Worm (Caenorhabditis elegans) whole organism, L2 larva: ENCODE measurements around the gene F46E10.3.

Source experiments
- C34F6.9 ChIP-seq: fragments of 150-350 bp; optimal IDR thresholded peaks from 2 replicates; lab custom pipeline; 2014; ENCODE audit warnings: missing biosample characterization, missing genetic modification characterization
- F13H6.1 ChIP-seq: sonication (generic microtip); optimal IDR thresholded peaks from 2 replicates; lab custom pipeline; 2016; ENCODE audit warnings: missing genetic modification characterization, missing compliant biosample characterization
- R02D3.7 ChIP-seq: fragments of 150-350 bp; optimal IDR thresholded peaks from 2 replicates; lab custom pipeline; 2014; ENCODE audit warnings: missing biosample characterization, missing genetic modification characterization
- Y55F3AM.14 ChIP-seq: fragments of 200-800 bp; sonication (Bioruptor generic); optimal IDR thresholded peaks from 2 replicates; lab custom pipeline; 2018; ENCODE audit warnings: mild to moderate bottlenecking, missing genetic modification characterization, missing compliant biosample characterization
- alr-1 ChIP-seq: fragments of 150-350 bp; optimal IDR thresholded peaks from 2 replicates; lab custom pipeline; 2014; ENCODE audit warnings: missing biosample characterization, missing genetic modification characterization
- aly-2 ChIP-seq: fragments of 150-350 bp; optimal IDR thresholded peaks from 2 replicates; lab custom pipeline; 2014; ENCODE audit warnings: missing biosample characterization, missing genetic modification characterization
- ama-1 ChIP-seq: fragments of 150-350 bp; optimal IDR thresholded peaks from 2 replicates; lab custom pipeline; 2018; ENCODE audit warnings: inconsistent platforms
- blmp-1 ChIP-seq: sonication (generic microtip); optimal IDR thresholded peaks from 2 replicates; lab custom pipeline; 2017; ENCODE audit warnings: missing genetic modification characterization, mild to moderate bottlenecking, missing compliant biosample characterization, antibody characterized with exemption, moderate library complexity; ENCODE audit not compliant: insufficient read depth
- ceh-16 ChIP-seq: fragments of 150-350 bp; optimal IDR thresholded peaks from 2 replicates; lab custom pipeline; 2014; ENCODE audit warnings: missing biosample characterization, missing genetic modification characterization
- ceh-82 ChIP-seq: fragments of 150-350 bp; optimal IDR thresholded peaks from 2 replicates; lab custom pipeline; 2014; ENCODE audit warnings: missing biosample characterization, missing genetic modification characterization
- crh-2 ChIP-seq: sonication (generic microtip); optimal IDR thresholded peaks from 2 replicates; lab custom pipeline; 2017; ENCODE audit warnings: missing biosample characterization, missing genetic modification characterization
- dmd-4 ChIP-seq: sonication (generic microtip); optimal IDR thresholded peaks from 2 replicates; lab custom pipeline; 2017; ENCODE audit warnings: missing biosample characterization, missing genetic modification characterization
- elt-3 ChIP-seq: sonication (generic microtip); optimal IDR thresholded peaks from 2 replicates; lab custom pipeline; 2017; ENCODE audit warnings: missing biosample characterization, missing genetic modification characterization
- fos-1 ChIP-seq: fragments of 150-350 bp; optimal IDR thresholded peaks from 2 replicates; lab custom pipeline; 2014; ENCODE audit warnings: missing biosample characterization, missing genetic modification characterization
- gmeb-1 ChIP-seq: fragments of 150-350 bp; optimal IDR thresholded peaks from 2 replicates; lab custom pipeline; 2014; ENCODE audit warnings: missing biosample characterization, missing genetic modification characterization
- lin-11 ChIP-seq: fragments of 150-350 bp; sonication (generic microtip); optimal IDR thresholded peaks from 2 replicates; lab custom pipeline; 2014; ENCODE audit warnings: missing biosample characterization, missing genetic modification characterization, inconsistent platforms, mixed read lengths
- lin-39 ChIP-seq: fragments of 150-350 bp; optimal IDR thresholded peaks from 2 replicates; lab custom pipeline; 2014; ENCODE audit warnings: missing biosample characterization, missing genetic modification reagents, missing genetic modification characterization
- lsy-2 ChIP-seq, 2 experiments: fragments of 150-350 bp in 1 of 2; sonication (generic microtip) in 1 of 2; optimal IDR thresholded peaks; 2 replicates each; lab custom pipeline; 2014 to 2017; ENCODE audit warnings: missing biosample characterization in 2 of 2, missing genetic modification characterization in 2 of 2
- mab-5 ChIP-seq: fragments of 150-350 bp; optimal IDR thresholded peaks from 2 replicates; lab custom pipeline; 2014; ENCODE audit warnings: missing biosample characterization, missing genetic modification characterization
- mbf-1 ChIP-seq: sonication (generic microtip); optimal IDR thresholded peaks from 2 replicates; lab custom pipeline; 2017; ENCODE audit warnings: missing biosample characterization, missing genetic modification characterization
- mdl-1 ChIP-seq, 2 experiments: fragments of 150-350 bp in 1 of 2; sonication (generic microtip) in 1 of 2; optimal IDR thresholded peaks; 2 replicates each; lab custom pipeline; 2017; ENCODE audit warnings: missing biosample characterization in 2 of 2, missing genetic modification characterization in 2 of 2
- nhr-10 ChIP-seq: sonication (generic microtip); optimal IDR thresholded peaks from 2 replicates; lab custom pipeline; 2017; ENCODE audit warnings: missing biosample characterization, missing genetic modification characterization
- nhr-11 ChIP-seq: fragments of 150-350 bp; optimal IDR thresholded peaks from 2 replicates; lab custom pipeline; 2014; ENCODE audit warnings: missing biosample characterization, missing genetic modification characterization
- nhr-12 ChIP-seq: fragments of 150-350 bp; optimal IDR thresholded peaks from 2 replicates; lab custom pipeline; 2014; ENCODE audit warnings: missing biosample characterization, missing genetic modification characterization
- nhr-129 ChIP-seq: fragments of 150-350 bp; optimal IDR thresholded peaks from 2 replicates; lab custom pipeline; 2014; ENCODE audit warnings: missing biosample characterization, missing genetic modification characterization
- nhr-21 ChIP-seq: fragments of 150-350 bp; optimal IDR thresholded peaks from 2 replicates; lab custom pipeline; 2014; ENCODE audit warnings: missing biosample characterization, missing genetic modification characterization
- nhr-23 ChIP-seq: fragments of 150-350 bp; optimal IDR thresholded peaks from 2 replicates; lab custom pipeline; 2014; ENCODE audit warnings: missing biosample characterization, missing genetic modification reagents, missing genetic modification characterization
- nhr-25 ChIP-seq: fragments of 150-350 bp; sonication (generic microtip); optimal IDR thresholded peaks from 3 replicates; lab custom pipeline; 2014; ENCODE audit warnings: missing biosample characterization, missing genetic modification characterization
- nhr-6 ChIP-seq: fragments of 150-350 bp; optimal IDR thresholded peaks from 2 replicates; lab custom pipeline; 2014; ENCODE audit warnings: missing biosample characterization, missing genetic modification characterization
- nhr-77 ChIP-seq: fragments of 150-350 bp; optimal IDR thresholded peaks from 2 replicates; lab custom pipeline; 2014; ENCODE audit warnings: missing biosample characterization, missing genetic modification characterization
- peb-1 ChIP-seq: fragments of 150-350 bp; optimal IDR thresholded peaks from 2 replicates; lab custom pipeline; 2014; ENCODE audit warnings: missing biosample characterization, missing genetic modification characterization
- sem-4 ChIP-seq: fragments of 150-350 bp; optimal IDR thresholded peaks from 2 replicates; lab custom pipeline; 2014; ENCODE audit warnings: missing biosample characterization, missing genetic modification reagents, missing genetic modification characterization
- skn-1 ChIP-seq: sonication (generic microtip); optimal IDR thresholded peaks from 2 replicates; lab custom pipeline; 2017; ENCODE audit warnings: missing biosample characterization, missing genetic modification characterization
- sma-3 ChIP-seq: sonication (generic microtip); optimal IDR thresholded peaks from 2 replicates; lab custom pipeline; 2016; ENCODE audit warnings: missing genetic modification reagents, missing genetic modification characterization, missing compliant biosample characterization
- sma-9 ChIP-seq, 2 experiments: fragments of 150-350 bp in 1 of 2; sonication (generic microtip) in 1 of 2; optimal IDR thresholded peaks; 2 replicates each; lab custom pipeline; 2014 to 2016; ENCODE audit warnings: missing genetic modification characterization in 2 of 2, mild to moderate bottlenecking in 1 of 2, missing biosample characterization in 1 of 2, missing compliant biosample characterization in 1 of 2, missing genetic modification reagents in 1 of 2, moderate library complexity in 1 of 2
- snpc-4 ChIP-seq: fragments of 150-350 bp; optimal IDR thresholded peaks from 2 replicates; lab custom pipeline; 2014; ENCODE audit warnings: missing biosample characterization, missing genetic modification characterization
- unc-39 ChIP-seq: fragments of 150-350 bp; optimal IDR thresholded peaks from 2 replicates; lab custom pipeline; 2014; ENCODE audit warnings: missing biosample characterization, missing genetic modification characterization
- unc-55 ChIP-seq: fragments of 150-350 bp; sonication (generic microtip); optimal IDR thresholded peaks from 3 replicates; lab custom pipeline; 2014; ENCODE audit warnings: missing biosample characterization, missing genetic modification reagents, missing genetic modification characterization
- unc-62 ChIP-seq: fragments of 150-350 bp; optimal IDR thresholded peaks from 2 replicates; lab custom pipeline; 2014; ENCODE audit warnings: missing biosample characterization, missing genetic modification reagents, missing genetic modification characterization
- zag-1 ChIP-seq: fragments of 150-350 bp; optimal IDR thresholded peaks from 2 replicates; lab custom pipeline; 2014; ENCODE audit warnings: missing biosample characterization, missing genetic modification characterization
- ztf-11 ChIP-seq: sonication (generic microtip); optimal IDR thresholded peaks from 2 replicates; lab custom pipeline; 2017; ENCODE audit warnings: missing biosample characterization, missing genetic modification characterization
- ztf-4 ChIP-seq: fragments of 150-350 bp; optimal IDR thresholded peaks from 2 replicates; lab custom pipeline; 2014; ENCODE audit warnings: missing biosample characterization, missing genetic modification characterization

Gene F46E10.3

ce11 chrV:6514887-6515324 lies 3.2 kb upstream of the F46E10.3 start, which contains the start of gene dpy-11 (continued):
- no peak for TF ChIP-seq ztf-11 (tag; lab: Kevin White, UChicago)
- TF ChIP-seq gmeb-1 (tag; lab: Kevin White, UChicago) = no peak
- peak; percentile 60 for TF ChIP-seq crh-2
- TF ChIP-seq nhr-10 (tag; lab: Kevin White, UChicago) = no peak
- peak in 1 of 2 experiments; percentile 0 for TF ChIP-seq mdl-1 (tag; optimal IDR thresholded peaks at IDR 0.05; lab: Kevin White, UChicago)
- TF ChIP-seq C34F6.9 (tag; lab: Kevin White, UChicago) = no peak
- no peak for TF ChIP-seq sem-4
- peak; percentile 17 for TF ChIP-seq mab-5
- no peak for TF ChIP-seq alr-1 (tag; lab: Kevin White, UChicago)
- TF ChIP-seq R02D3.7 = no peak
- no peak for TF ChIP-seq nhr-12 (tag; lab: Kevin White, UChicago)
- no peak for TF ChIP-seq nhr-23 (tag; lab: Kevin White, UChicago)
- no peak for TF ChIP-seq lin-11
- peak; percentile 43 for TF ChIP-seq nhr-6 (tag; lab: Kevin White, UChicago)
- peak; percentile 37 for TF ChIP-seq blmp-1 (tag; lab: Kevin White, UChicago)
- peak; percentile 36 for TF ChIP-seq fos-1 (tag; lab: Kevin White, UChicago)
- no peak for TF ChIP-seq nhr-11 (tag; lab: Kevin White, UChicago)
- peak; percentile 96 for TF ChIP-seq ama-1 (lab: Kevin White, UChicago)
- TF ChIP-seq zag-1 (tag; lab: Kevin White, UChicago) = no peak
- no peak for TF ChIP-seq snpc-4 (tag; lab: Kevin White, UChicago)
- TF ChIP-seq lsy-2 (tag; optimal IDR thresholded peaks at IDR 0.05; lab: Kevin White, UChicago) = peak in 1 of 2 experiments; percentile 51
- peak; percentile 59 for TF ChIP-seq sma-3 (GFP tag; lab: Kevin White, UChicago)

DNA sequence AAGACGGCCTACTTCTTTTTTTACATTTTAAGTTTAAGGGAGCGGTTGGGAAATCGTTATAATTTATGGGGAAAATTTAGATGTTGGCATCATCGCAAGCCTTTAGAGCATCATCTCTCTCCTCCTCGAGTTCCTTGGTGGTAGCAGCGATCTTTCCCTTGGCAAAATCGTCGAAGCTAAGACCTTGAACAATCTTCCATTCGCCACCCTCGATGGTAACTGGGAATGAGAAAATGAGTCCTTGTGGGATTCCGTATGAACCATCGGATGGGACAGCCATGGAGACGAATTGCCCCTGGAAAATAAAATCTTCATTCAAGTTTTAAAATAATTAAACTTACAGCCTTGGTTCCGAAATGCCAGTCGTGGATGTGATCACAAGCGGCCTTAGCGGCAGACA lies 2.8 kb upstream of the F46E10.3 start:
- TF ChIP-seq F13H6.1 (tag; lab: Kevin White, UChicago) (no peak), alr-1 (tag; lab: Kevin White, UChicago) (no peak), sma-3 (GFP tag; lab: Kevin White, UChicago) (no peak), sem-4 (no peak), skn-1 (tag; lab: Kevin White, UChicago) (no peak), elt-3 (tag; lab: Kevin White, UChicago) (no peak)

DNA sequence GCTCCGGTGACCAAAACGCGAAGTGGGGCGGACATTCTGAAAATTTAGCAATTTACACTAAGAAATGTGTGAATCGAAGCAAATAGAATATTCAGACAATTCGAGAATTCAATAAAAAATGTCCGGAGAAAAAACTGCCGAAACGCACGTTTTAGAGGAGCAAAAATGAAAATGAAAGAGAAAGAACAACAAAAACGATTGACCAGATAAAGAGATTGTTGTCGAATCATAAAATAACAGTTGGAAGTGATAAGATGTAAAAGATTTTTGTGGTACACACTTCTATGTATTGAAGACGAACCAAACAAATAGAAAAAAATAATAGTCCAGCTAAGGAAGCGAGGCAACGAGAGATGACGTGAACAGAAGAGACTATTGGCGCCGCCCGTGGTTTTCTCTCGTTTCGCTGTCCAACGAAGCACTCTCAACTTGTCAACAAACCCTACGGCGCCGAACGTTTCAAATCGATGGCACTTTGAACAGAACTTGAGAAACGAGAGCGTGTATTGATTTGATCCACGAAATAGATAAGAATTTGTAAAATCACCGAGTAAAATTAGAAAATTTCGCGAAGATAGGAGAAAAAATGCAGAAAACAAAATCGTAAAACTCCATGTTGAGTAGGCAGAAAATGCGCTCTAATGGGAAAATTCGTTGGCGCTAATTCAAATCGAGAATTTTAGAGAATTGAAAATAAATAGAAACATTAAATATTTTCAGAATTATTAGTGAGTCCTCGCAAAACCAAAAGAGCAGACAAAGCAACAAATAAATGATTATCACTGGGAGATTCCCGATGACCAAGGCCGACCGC lies 1.4 kb upstream of the F46E10.3 start, which contains the start of gene mdh-1:
mdh-1 (minus strand) TSS at position 36 of the 814 bp plus-strand sequence.
- TF ChIP-seq fos-1 (tag; lab: Kevin White, UChicago) = no peak
- peak; percentile 67 for TF ChIP-seq unc-55 (GFP tag; lab: Kevin White, UChicago)
- no peak for TF ChIP-seq lin-39
- no peak for TF ChIP-seq nhr-6 (tag; lab: Kevin White, UChicago)
- peak; percentile 10 for TF ChIP-seq sma-9 (GFP tag; optimal IDR thresholded peaks at IDR 0.05; lab: Kevin White, UChicago)
- no peak for TF ChIP-seq sma-9 (tag; optimal IDR thresholded peaks at IDR 0.05; lab: Kevin White, UChicago)

ce11 chrV:6517305-6518224 lies 532 bp upstream of the F46E10.3 start:
- TF ChIP-seq ceh-82 (tag; lab: Kevin White, UChicago) (no peak), gmeb-1 (tag; lab: Kevin White, UChicago) (no peak), peb-1 (tag; lab: Kevin White, UChicago) (no peak), nhr-25 (tag; lab: Kevin White, UChicago) (peak; percentile 74), sma-9 (GFP tag; optimal IDR thresholded peaks at IDR 0.05; lab: Kevin White, UChicago) (peak; percentile 89), sma-9 (tag; optimal IDR thresholded peaks at IDR 0.05; lab: Kevin White, UChicago) (no peak), unc-62 (GFP tag; lab: Kevin White, UChicago) (no peak), unc-39 (tag; lab: Kevin White, UChicago) (no peak), nhr-77 (tag; lab: Kevin White, UChicago) (no peak), nhr-21 (tag; lab: Kevin White, UChicago) (peak; percentile 72), unc-55 (GFP tag; lab: Kevin White, UChicago) (no peak), fos-1 (tag; lab: Kevin White, UChicago) (peak; percentile 75), nhr-129 (peak; percentile 86), dmd-4 (no peak), aly-2 (tag; lab: Kevin White, UChicago) (no peak), lin-39 (no peak), Y55F3AM.14 (GFP tag; lab: Kevin White, UChicago) (peak; percentile 30), R02D3.7 (no peak), blmp-1 (tag; lab: Kevin White, UChicago) (peak; percentile 96), F13H6.1 (tag; lab: Kevin White, UChicago) (peak; percentile 60), nhr-23 (tag; lab: Kevin White, UChicago) (no peak), ztf-4 (tag; lab: Kevin White, UChicago) (no peak), C34F6.9 (tag; lab: Kevin White, UChicago) (peak; percentile 71), skn-1 (tag; lab: Kevin White, UChicago) (no peak), mab-5 (no peak), mbf-1 (tag; lab: Kevin White, UChicago) (no peak), ceh-16 (tag; lab: Kevin White, UChicago) (no peak)
